Fruit fly (Drosophila melanogaster): Measurements from ENCODE around the gene Mrp4.

Gene Mrp4

DNA sequence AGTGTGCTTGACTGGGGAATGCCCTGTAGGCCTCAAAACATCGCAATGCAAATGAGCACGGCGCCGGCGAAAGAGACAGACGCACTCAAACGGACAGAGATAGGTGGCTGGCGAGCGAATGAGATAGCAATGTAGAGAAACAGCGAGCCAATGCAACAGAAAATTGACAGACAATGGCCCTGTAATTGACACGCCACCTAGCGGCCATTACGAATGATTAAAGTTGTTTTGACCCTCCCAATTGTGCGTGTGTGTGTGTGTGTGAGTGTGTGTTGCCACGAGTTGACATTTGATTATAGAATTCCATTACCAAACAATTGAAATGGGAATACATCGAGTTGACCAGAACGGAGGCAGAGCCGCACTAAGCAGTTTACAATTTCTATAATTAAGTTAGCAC is 24.9 kb upstream of the Mrp4 start:
- TF ChIP-seq CTCF (GFP tag; optimal IDR thresholded peaks at IDR 0.05) (peak; percentile 80), dpn (GFP tag; optimal IDR thresholded peaks at IDR 0.05) (no peak), CG42726 (GFP tag; IDR thresholded peaks at IDR 0.05; ENCODE audit: partially characterized antibody) (no peak)

DNA sequence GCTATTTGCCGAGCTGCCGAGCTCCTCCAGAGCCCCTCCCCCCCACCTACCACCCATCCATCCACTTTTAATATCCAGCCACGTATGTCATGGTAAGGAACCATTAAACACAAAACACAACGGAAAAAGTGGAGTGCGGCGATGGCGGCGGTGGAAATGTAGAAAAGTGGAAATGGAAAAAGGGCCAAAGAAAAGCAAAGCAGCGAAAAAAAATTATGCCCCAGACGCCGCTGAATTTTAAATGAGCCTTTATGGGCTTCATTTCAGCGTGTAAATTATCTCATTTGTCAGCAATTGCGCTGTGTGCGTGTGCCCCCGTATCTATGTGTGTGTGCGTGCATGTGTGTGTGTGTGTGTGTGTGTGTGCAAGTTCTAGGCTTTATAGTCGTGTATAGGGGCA is 18.0 kb upstream of the Mrp4 start:
- TF ChIP-seq CG6683 (GFP tag; optimal IDR thresholded peaks at IDR 0.05) (no peak), abd-A (tag; optimal IDR thresholded peaks at IDR 0.05) (peak; percentile 93), chinmo (GFP tag; IDR thresholded peaks at IDR 0.05; ENCODE audit: partially characterized antibody) (0 out of 4 replicates have a peak, but pooled peaks have one; percentile 12), mirr (GFP tag; optimal IDR thresholded peaks at IDR 0.05) (peak; percentile 0), cg (GFP tag; optimal IDR thresholded peaks at IDR 0.05) (peak; percentile 10), Doc3 (GFP tag; IDR thresholded peaks at IDR 0.05; ENCODE audit: partially characterized antibody) (no peak)

DNA sequence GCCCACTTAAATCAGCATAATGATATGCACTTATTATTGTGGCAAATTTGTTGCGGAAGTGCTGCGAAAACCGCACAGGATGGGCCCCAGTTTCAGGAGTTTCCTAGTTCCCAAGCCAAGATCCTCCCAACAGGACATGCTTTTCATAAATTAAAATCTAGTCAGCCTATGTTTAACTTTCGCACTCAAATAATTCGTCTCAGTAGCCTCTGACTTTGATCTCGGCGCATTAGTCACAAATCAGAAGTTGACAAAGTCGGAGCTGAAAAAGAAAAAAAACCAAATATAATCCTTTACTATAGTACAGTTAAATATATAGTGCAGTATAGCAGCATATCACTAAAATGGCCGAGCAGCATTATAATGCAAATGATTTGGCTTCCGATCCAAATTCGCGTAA is 15.2 kb upstream of the Mrp4 start, which contains the start of gene CG14708:
TSS of gene CG14708 (plus strand) at position 301 of the 400 bp plus-strand sequence.
- no peak for TF ChIP-seq Neu2 (GFP tag; optimal IDR thresholded peaks at IDR 0.05; ENCODE audit: borderline replicate concordance)
- TF ChIP-seq crc (GFP tag; optimal IDR thresholded peaks at IDR 0.05) = no peak
- TF ChIP-seq CG3407 (GFP tag; optimal IDR thresholded peaks at IDR 0.05) = no peak

DNA sequence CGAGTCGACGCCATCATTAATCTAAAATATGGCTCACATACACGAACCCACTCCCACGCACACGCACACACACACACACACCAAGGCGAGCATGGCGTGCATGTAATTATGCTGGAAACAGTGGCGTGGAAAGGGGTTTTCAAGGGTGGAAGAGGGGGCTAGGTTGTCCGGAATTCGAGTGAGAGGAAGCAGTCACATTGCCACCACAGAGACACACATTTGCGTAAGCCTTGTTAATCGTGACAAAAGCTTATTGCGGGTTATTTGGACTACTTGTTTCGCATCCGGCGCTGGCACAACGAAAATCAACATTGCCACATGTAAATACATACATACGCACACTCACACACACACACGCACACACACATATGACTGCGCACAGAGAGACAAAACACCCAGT is 14.1 kb upstream of the Mrp4 start:
- TF ChIP-seq nau (GFP tag; optimal IDR thresholded peaks at IDR 0.05) (no peak), Opbp (GFP tag; IDR thresholded peaks at IDR 0.05; ENCODE audit: partially characterized antibody) (no peak), CG2889 (GFP tag; IDR thresholded peaks at IDR 0.05) (no peak), abd-A (tag; optimal IDR thresholded peaks at IDR 0.05) (peak; percentile 79), usp (GFP tag; optimal IDR thresholded peaks at IDR 0.05) (no peak), CG10366 (GFP tag; IDR thresholded peaks at IDR 0.05) (no peak), CG15514 (GFP tag; optimal IDR thresholded peaks at IDR 0.05) (no peak), CG15696 (tag; optimal IDR thresholded peaks at IDR 0.05) (no peak), prd (optimal IDR thresholded peaks at IDR 0.05) (no peak), prd (GFP tag; IDR thresholded peaks at IDR 0.05) (0 out of 3 replicates have a peak, but pooled peaks have one; percentile 4), CG1832 (GFP tag; optimal IDR thresholded peaks at IDR 0.05) (no peak), Asciz (GFP tag; optimal IDR thresholded peaks at IDR 0.05) (no peak), mirr (GFP tag; optimal IDR thresholded peaks at IDR 0.05) (peak; percentile 65), CG10431 (GFP tag; optimal IDR thresholded peaks at IDR 0.05) (no peak), CG34422 (GFP tag; IDR thresholded peaks at IDR 0.05) (0 out of 3 replicates have a peak, but pooled peaks have one; percentile 12), pita (GFP tag; optimal IDR thresholded peaks at IDR 0.05) (no peak), GATAe (GFP tag; conservative IDR thresholded peaks at IDR 0.05) (no peak), HLH3B (GFP tag; IDR thresholded peaks at IDR 0.05) (no peak), Ets65A (GFP tag) (peak; percentile 78), tin (GFP tag; optimal IDR thresholded peaks at IDR 0.05) (no peak), chinmo (GFP tag; IDR thresholded peaks at IDR 0.05; ENCODE audit: partially characterized antibody) (0 out of 4 replicates have a peak, but pooled peaks have one; percentile 10), cg (GFP tag; optimal IDR thresholded peaks at IDR 0.05) (peak; percentile 13), CG8765 (GFP tag; IDR thresholded peaks at IDR 0.05) (no peak), CG18599 (GFP tag; optimal IDR thresholded peaks at IDR 0.05) (peak; percentile 6), pb (GFP tag; optimal IDR thresholded peaks at IDR 0.05) (no peak)

DNA sequence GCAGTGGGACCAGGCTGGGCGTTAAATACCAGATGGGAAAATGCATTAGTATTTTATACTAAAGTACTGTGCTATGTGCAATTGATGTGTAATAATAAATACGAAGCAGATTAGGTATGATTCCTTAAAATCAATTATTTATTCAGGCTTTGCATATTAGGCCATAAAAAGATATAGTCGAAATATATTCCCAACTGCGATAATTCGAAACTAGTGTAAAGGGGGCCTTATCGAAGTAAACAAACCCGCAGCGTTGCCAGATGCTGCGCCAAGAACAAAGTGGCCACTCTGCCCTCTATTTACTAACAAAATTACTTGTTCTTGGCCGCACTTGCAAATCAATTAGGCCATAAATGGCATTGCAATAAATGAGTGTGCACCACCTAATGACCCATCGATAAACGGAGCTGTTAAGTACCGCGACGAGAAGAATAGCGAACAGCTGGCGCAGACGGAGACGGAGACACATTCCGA is 11.5 kb upstream of the Mrp4 start, which contains the start of gene CG10898:
TSS of gene CG10898 (plus strand) at position 285 of the 474 bp plus-strand sequence.
- TF ChIP-seq CG17912 (GFP tag; optimal IDR thresholded peaks at IDR 0.05) (peak; percentile 26), dm (GFP tag; optimal IDR thresholded peaks at IDR 0.05) (peak; percentile 70), nmo (GFP tag; optimal IDR thresholded peaks at IDR 0.05) (peak; percentile 93), CG7839 (tag; optimal IDR thresholded peaks at IDR 0.05) (peak; percentile 75), CG7745 (tag; optimal IDR thresholded peaks at IDR 0.05) (no peak), lilli (GFP tag; optimal IDR thresholded peaks at IDR 0.05) (peak; percentile 91), ac (GFP tag; optimal IDR thresholded peaks at IDR 0.05) (no peak), NC2α (GFP tag; optimal IDR thresholded peaks at IDR 0.05) (peak; percentile 56), bcd (GFP tag; optimal IDR thresholded peaks at IDR 0.05) (peak; percentile 81), Hmr (GFP tag; optimal IDR thresholded peaks at IDR 0.05) (peak; percentile 88), CG6689 (GFP tag; IDR thresholded peaks at IDR 0.05) (peak; percentile 82), fu2 (GFP tag; optimal IDR thresholded peaks at IDR 0.05) (peak; percentile 85), onecut (GFP tag; IDR thresholded peaks at IDR 0.05) (peak; percentile 53)
